Worm (Caenorhabditis elegans): ENCODE data around the gene K03A11.4.
A peak's percentile ranks its signal among the peaks of the same experiment; 100 is the strongest.

K03A11.4 gene

DNA sequence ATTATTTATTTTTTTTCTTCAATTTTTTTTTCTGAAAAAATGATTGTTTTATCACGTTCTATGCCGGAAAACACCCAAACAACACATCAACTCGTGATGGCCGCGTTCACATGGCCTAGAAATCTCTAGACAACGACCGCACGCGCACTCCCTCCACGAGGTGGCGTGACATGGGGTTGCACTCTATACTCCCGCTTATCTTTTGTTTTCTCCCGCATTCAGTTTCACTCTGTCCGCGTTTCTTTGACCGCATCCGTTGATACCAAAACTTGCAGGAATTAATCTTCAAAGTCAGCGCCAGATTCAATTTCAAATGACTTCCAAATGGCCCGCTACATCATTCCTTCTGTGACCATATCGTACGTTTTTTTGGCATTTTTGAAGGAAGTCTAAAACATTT lies 27.0 kb downstream of the K03A11.4 start, which contains the start of gene F17H10.1 (continued):
- TF ChIP-seq ttx-3 (tag; optimal IDR thresholded peaks at IDR 0.05), result no peak
- no peak for TF ChIP-seq odd-2 (tag; optimal IDR thresholded peaks at IDR 0.05)
- TF ChIP-seq tbx-2 (tag; optimal IDR thresholded peaks at IDR 0.05), result peak; percentile 61
- no peak for TF ChIP-seq ama-1 (optimal IDR thresholded peaks at IDR 0.05)
- TF ChIP-seq lim-6 (tag; optimal IDR thresholded peaks at IDR 0.05), result no peak
- TF ChIP-seq sox-2 (GFP tag; IDR thresholded peaks at IDR 0.05), result no peak
- peak; percentile 70 for TF ChIP-seq ets-4 (tag; optimal IDR thresholded peaks at IDR 0.05)
- TF ChIP-seq Y22D7AL.16 (tag; optimal IDR thresholded peaks at IDR 0.05), result no peak
- TF ChIP-seq hlh-15 (tag; optimal IDR thresholded peaks at IDR 0.05), result no peak
- no peak for TF ChIP-seq ahr-1 (tag; optimal IDR thresholded peaks at IDR 0.05)
- TF ChIP-seq unc-3 (GFP tag; conservative IDR thresholded peaks at IDR 0.05), result no peak
- TF ChIP-seq unc-3 (tag; optimal IDR thresholded peaks at IDR 0.05), result no peak
- no peak for TF ChIP-seq ceh-45 (GFP tag; IDR thresholded peaks at IDR 0.05)
- TF ChIP-seq fkh-10 (GFP tag; optimal IDR thresholded peaks at IDR 0.05), result no peak
- no peak for TF ChIP-seq pha-2 (tag; optimal IDR thresholded peaks at IDR 0.05)
- TF ChIP-seq dve-1 (tag; optimal IDR thresholded peaks at IDR 0.05), result no peak

DNA sequence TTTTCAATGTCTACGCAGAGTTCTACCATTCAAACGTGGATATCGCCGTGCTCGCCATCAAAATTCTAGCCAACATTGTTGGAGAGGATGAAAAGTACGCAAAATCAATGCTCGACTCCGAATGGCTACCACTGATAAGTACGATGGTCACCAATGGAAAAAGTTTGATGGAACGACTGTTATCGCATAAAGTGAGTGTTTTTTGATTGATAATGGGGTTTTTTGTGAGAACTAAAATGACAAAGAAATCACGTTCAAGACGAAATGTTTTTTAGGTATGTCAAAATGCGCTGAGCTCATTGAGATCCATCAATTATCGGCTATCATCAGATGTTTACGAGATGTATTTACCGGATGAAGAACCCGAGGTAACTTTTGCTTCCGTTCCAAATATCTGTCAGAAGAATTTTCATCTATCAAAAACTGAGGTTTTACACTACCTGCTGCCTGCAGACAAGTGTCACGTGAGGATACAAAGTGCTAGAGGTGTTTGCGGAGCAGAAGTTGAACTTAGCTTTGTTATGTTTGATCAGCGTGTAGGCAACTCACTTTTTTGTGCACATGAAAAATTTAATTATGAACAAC lies 28.3 kb downstream of the K03A11.4 start:
- TF ChIP-seq eyg-1 (tag; optimal IDR thresholded peaks at IDR 0.05), result no peak
- no peak for TF ChIP-seq odd-2 (tag; optimal IDR thresholded peaks at IDR 0.05)
- no peak for TF ChIP-seq ets-4 (tag; optimal IDR thresholded peaks at IDR 0.05)
- no peak for TF ChIP-seq ceh-2 (tag; optimal IDR thresholded peaks at IDR 0.05)
- TF ChIP-seq pax-1 (tag; optimal IDR thresholded peaks at IDR 0.05), result no peak
- TF ChIP-seq rnt-1 (tag; optimal IDR thresholded peaks at IDR 0.05), result no peak
- TF ChIP-seq fkh-10 (GFP tag; optimal IDR thresholded peaks at IDR 0.05), result no peak
- TF ChIP-seq mec-3 (tag; optimal IDR thresholded peaks at IDR 0.05; ENCODE audit: borderline replicate concordance), result no peak
- no peak for TF ChIP-seq dmd-4 (tag; optimal IDR thresholded peaks at IDR 0.05; ENCODE audit: borderline replicate concordance)
- no peak for TF ChIP-seq hlh-13 (GFP tag; optimal IDR thresholded peaks at IDR 0.05)
- no peak for TF ChIP-seq sox-4 (tag; optimal IDR thresholded peaks at IDR 0.05)
- TF ChIP-seq ceh-24 (tag; optimal IDR thresholded peaks at IDR 0.05), result no peak
- TF ChIP-seq elt-4 (tag; optimal IDR thresholded peaks at IDR 0.05), result no peak
- TF ChIP-seq ref-2 (tag; optimal IDR thresholded peaks at IDR 0.05), result no peak
- TF ChIP-seq gmeb-2 (tag; optimal IDR thresholded peaks at IDR 0.05), result no peak
- no peak for TF ChIP-seq pag-3 (tag; optimal IDR thresholded peaks at IDR 0.05; ENCODE audit: borderline replicate concordance)
- TF ChIP-seq T23F11.4 (GFP tag; optimal IDR thresholded peaks at IDR 0.05), result no peak
- no peak for TF ChIP-seq pqm-1 (tag; optimal IDR thresholded peaks at IDR 0.05)

DNA sequence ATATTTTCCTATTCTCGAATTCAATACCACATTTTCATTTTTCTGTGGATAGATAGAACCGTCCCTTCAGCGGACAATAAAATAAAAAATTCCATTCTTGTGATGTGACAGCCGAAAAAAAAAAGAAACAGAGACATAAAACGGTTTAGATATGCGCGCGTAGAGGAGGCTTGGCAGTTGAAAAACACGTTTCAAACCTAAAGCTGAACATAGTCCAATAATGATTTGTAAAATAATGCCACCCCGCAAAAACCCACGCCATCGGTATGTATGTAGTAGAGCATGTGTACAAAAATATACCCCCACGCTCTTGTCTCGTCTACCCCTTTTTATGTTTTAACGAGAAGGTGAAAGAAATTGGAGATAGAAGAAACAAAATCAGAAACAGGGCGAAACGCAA lies 30.7 kb downstream of the K03A11.4 start:
- TF ChIP-seq fax-1 (tag; optimal IDR thresholded peaks at IDR 0.05), result no peak
- no peak for TF ChIP-seq madf-2 (tag; optimal IDR thresholded peaks at IDR 0.05)
- TF ChIP-seq F13H6.1 (tag; optimal IDR thresholded peaks at IDR 0.05), result no peak
- no peak for TF ChIP-seq ceh-48 (tag; optimal IDR thresholded peaks at IDR 0.05)
- no peak for TF ChIP-seq ref-2 (tag; optimal IDR thresholded peaks at IDR 0.05)
- no peak for TF ChIP-seq pat-9 (tag; optimal IDR thresholded peaks at IDR 0.05)

DNA sequence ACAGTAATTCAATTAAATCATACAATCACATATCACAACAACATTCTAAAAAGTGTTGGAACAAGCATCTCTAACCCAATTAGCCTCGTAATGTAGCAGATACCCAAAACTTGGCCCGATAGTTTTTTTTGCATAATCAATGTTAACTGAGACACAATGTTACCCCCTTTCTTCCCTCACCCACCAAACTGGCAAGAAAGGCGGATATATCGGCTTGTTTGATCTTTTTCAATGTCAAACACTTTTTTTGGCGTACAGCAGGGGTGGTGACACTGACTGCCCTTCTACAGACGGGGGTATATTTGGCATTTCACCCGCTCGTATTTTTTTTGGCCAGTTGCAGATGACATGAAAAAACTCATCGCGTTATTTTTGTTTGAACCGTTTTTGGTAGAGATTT lies 32.0 kb downstream of the K03A11.4 start:
- TF ChIP-seq fkh-6 (tag; optimal IDR thresholded peaks at IDR 0.05), result no peak
- no peak for TF ChIP-seq dve-1 (tag; optimal IDR thresholded peaks at IDR 0.05)
- TF ChIP-seq odd-2 (tag; optimal IDR thresholded peaks at IDR 0.05), result no peak
- no peak for TF ChIP-seq eyg-1 (tag; optimal IDR thresholded peaks at IDR 0.05)
- no peak for TF ChIP-seq F13H6.1 (tag; optimal IDR thresholded peaks at IDR 0.05)
- TF ChIP-seq nhr-232 (tag; optimal IDR thresholded peaks at IDR 0.05), result no peak
- no peak for TF ChIP-seq unc-42 (tag; optimal IDR thresholded peaks at IDR 0.05)
- TF ChIP-seq sox-4 (tag; optimal IDR thresholded peaks at IDR 0.05), result no peak
- no peak for TF ChIP-seq mec-3 (tag; optimal IDR thresholded peaks at IDR 0.05; ENCODE audit: borderline replicate concordance)
- TF ChIP-seq nhr-11 (tag; optimal IDR thresholded peaks at IDR 0.05), result no peak
- no peak for TF ChIP-seq tbx-7 (tag; optimal IDR thresholded peaks at IDR 0.05)
- no peak for TF ChIP-seq fkh-10 (GFP tag; optimal IDR thresholded peaks at IDR 0.05)
- TF ChIP-seq hlh-30 (tag; optimal IDR thresholded peaks at IDR 0.05; ENCODE audit: insufficient read depth), result no peak
- no peak for TF ChIP-seq sox-2 (GFP tag; IDR thresholded peaks at IDR 0.05)
